Fruit fly (Drosophila melanogaster): ENCODE data around the gene mid.

The mid gene

dm6 chr2L:5491220-5491619 lies 29.8 kb downstream of the mid start (continued):
- TF ChIP-seq Chrac-16 (GFP tag; optimal IDR thresholded peaks at IDR 0.05) = peak; percentile 31
- peak; percentile 87 for TF ChIP-seq sens (GFP tag)
- TF ChIP-seq CG14710 (tag; optimal IDR thresholded peaks at IDR 0.05) = peak; percentile 24
- 0 out of 2 replicates have a peak, but pooled peaks have one; percentile 15 for TF ChIP-seq chm (GFP tag; IDR thresholded peaks at IDR 0.05)
- no peak for TF ChIP-seq Ptx1 (GFP tag; IDR thresholded peaks at IDR 0.05)
- TF ChIP-seq Eip74EF (GFP tag; optimal IDR thresholded peaks at IDR 0.05) = no peak
- TF ChIP-seq CG7745 (tag; optimal IDR thresholded peaks at IDR 0.05) = no peak
- TF ChIP-seq CG11504 (tag; optimal IDR thresholded peaks at IDR 0.05) = no peak
- 0 out of 3 replicates have a peak, but pooled peaks have one; percentile 34 for TF ChIP-seq otp (GFP tag; IDR thresholded peaks at IDR 0.05)
- peak; percentile 49 for TF ChIP-seq CG9727 (GFP tag; optimal IDR thresholded peaks at IDR 0.05)
- no peak for TF ChIP-seq ase (GFP tag; IDR thresholded peaks at IDR 0.05)
- TF ChIP-seq D (optimal IDR thresholded peaks at IDR 0.05) = no peak
- TF ChIP-seq D (GFP tag; optimal IDR thresholded peaks at IDR 0.05) = peak; percentile 9
- no peak for TF ChIP-seq hb (GFP tag; IDR thresholded peaks at IDR 0.05; ENCODE audit: partially characterized antibody)
- TF ChIP-seq CHES-1-like (GFP tag; optimal IDR thresholded peaks at IDR 0.05) = no peak
- no peak for TF ChIP-seq mam (GFP tag; optimal IDR thresholded peaks at IDR 0.05)
- TF ChIP-seq CG2202 (tag; optimal IDR thresholded peaks at IDR 0.05) = no peak
- TF ChIP-seq emc (GFP tag; optimal IDR thresholded peaks at IDR 0.05) = no peak
- TF ChIP-seq row (GFP tag; IDR thresholded peaks at IDR 0.05) = peak; percentile 36; the same call in 2 of the 3 replicates
- TF ChIP-seq Hr51 (GFP tag; optimal IDR thresholded peaks at IDR 0.05) = peak in 1 of 2 experiments; percentile 2
- no peak for TF ChIP-seq CG2116 (GFP tag; optimal IDR thresholded peaks at IDR 0.05)
- peak; percentile 48 for TF ChIP-seq CG2712 (tag; optimal IDR thresholded peaks at IDR 0.05)
- no peak for TF ChIP-seq twi (tag; optimal IDR thresholded peaks at IDR 0.05)
- no peak for TF ChIP-seq Adf1 (GFP tag; IDR thresholded peaks at IDR 0.05)
- no peak for TF ChIP-seq Hand (GFP tag; optimal IDR thresholded peaks at IDR 0.05)
- peak; percentile 25; the same call in 1 of the 2 replicates for TF ChIP-seq Nf-YA (GFP tag; IDR thresholded peaks at IDR 0.05)
- no peak for TF ChIP-seq Mad (GFP tag; optimal IDR thresholded peaks at IDR 0.05)
- TF ChIP-seq CG4820 (GFP tag; optimal IDR thresholded peaks at IDR 0.05) = peak; percentile 0
- TF ChIP-seq Myb (GFP tag; optimal IDR thresholded peaks at IDR 0.05) = no peak
- TF ChIP-seq lola (GFP tag; optimal IDR thresholded peaks at IDR 0.05) = peak in 1 of 3 experiments; percentile 45
- TF ChIP-seq Kr (GFP tag; optimal IDR thresholded peaks at IDR 0.05) = no peak
- no peak for TF ChIP-seq danr (GFP tag; IDR thresholded peaks at IDR 0.05)
- peak; percentile 69 for TF ChIP-seq CG1603 (tag; optimal IDR thresholded peaks at IDR 0.05)
- TF ChIP-seq phol (tag; optimal IDR thresholded peaks at IDR 0.05) = peak; percentile 35
- TF ChIP-seq shn (GFP tag; optimal IDR thresholded peaks at IDR 0.05) = no peak
- TF ChIP-seq gsb (GFP tag; IDR thresholded peaks at IDR 0.05) = no peak
- TF ChIP-seq esg (GFP tag; conservative IDR thresholded peaks at IDR 0.05) = peak; percentile 15; the same call in 1 of the 2 replicates
- no peak for TF ChIP-seq CG17186 (GFP tag; optimal IDR thresholded peaks at IDR 0.05)
- no peak for TF ChIP-seq CG31365 (tag; optimal IDR thresholded peaks at IDR 0.05)
- TF ChIP-seq lab (GFP tag; optimal IDR thresholded peaks at IDR 0.05) = no peak
- no peak for TF ChIP-seq Hey (tag; optimal IDR thresholded peaks at IDR 0.05)
- peak; percentile 62 for TF ChIP-seq dmrt11E (tag; optimal IDR thresholded peaks at IDR 0.05)
- no peak for TF ChIP-seq chinmo (GFP tag; IDR thresholded peaks at IDR 0.05; ENCODE audit: partially characterized antibody)
- no peak for TF ChIP-seq CG9876 (GFP tag; optimal IDR thresholded peaks at IDR 0.05)
- TF ChIP-seq CG1602 (GFP tag; optimal IDR thresholded peaks at IDR 0.05) = no peak
- no peak for TF ChIP-seq CG14014 (GFP tag; IDR thresholded peaks at IDR 0.05)
- no peak for TF ChIP-seq Camta (GFP tag; optimal IDR thresholded peaks at IDR 0.05)
- peak; percentile 26 for TF ChIP-seq CG12391 (tag; optimal IDR thresholded peaks at IDR 0.05)
- no peak for TF ChIP-seq nmo (GFP tag; optimal IDR thresholded peaks at IDR 0.05)
- TF ChIP-seq pita (GFP tag; optimal IDR thresholded peaks at IDR 0.05) = no peak
- TF ChIP-seq CG4707 (GFP tag; optimal IDR thresholded peaks at IDR 0.05) = no peak

All from whole organism, embryonic.